Worm (Caenorhabditis elegans): ENCODE measurements around the gene ZC443.4.

- TF ChIP-seq elt-3 (tag; optimal IDR thresholded peaks at IDR 0.05), result no peak
- no peak for TF ChIP-seq mab-5 (tag; optimal IDR thresholded peaks at IDR 0.05)
- TF ChIP-seq unc-62 (GFP tag; optimal IDR thresholded peaks at IDR 0.05), result no peak
- no peak for TF ChIP-seq elt-1 (tag; optimal IDR thresholded peaks at IDR 0.05; ENCODE audit: borderline replicate concordance, insufficient read depth)
- TF ChIP-seq ztf-11 (tag; optimal IDR thresholded peaks at IDR 0.05), result no peak
- no peak for TF ChIP-seq mls-2 (tag; optimal IDR thresholded peaks at IDR 0.05)
- TF ChIP-seq nhr-28 (tag; optimal IDR thresholded peaks at IDR 0.05), result no peak
- TF ChIP-seq nhr-12 (tag; optimal IDR thresholded peaks at IDR 0.05), result no peak
- TF ChIP-seq unc-39 (tag; optimal IDR thresholded peaks at IDR 0.05), result no peak
These were observed 22.7 kb downstream of the ZC443.4 start for ce11 chrV:12796908-12797490.
